Fruit fly (Drosophila melanogaster): Measurements from ENCODE around the gene TrissinR.

Gene TrissinR

DNA sequence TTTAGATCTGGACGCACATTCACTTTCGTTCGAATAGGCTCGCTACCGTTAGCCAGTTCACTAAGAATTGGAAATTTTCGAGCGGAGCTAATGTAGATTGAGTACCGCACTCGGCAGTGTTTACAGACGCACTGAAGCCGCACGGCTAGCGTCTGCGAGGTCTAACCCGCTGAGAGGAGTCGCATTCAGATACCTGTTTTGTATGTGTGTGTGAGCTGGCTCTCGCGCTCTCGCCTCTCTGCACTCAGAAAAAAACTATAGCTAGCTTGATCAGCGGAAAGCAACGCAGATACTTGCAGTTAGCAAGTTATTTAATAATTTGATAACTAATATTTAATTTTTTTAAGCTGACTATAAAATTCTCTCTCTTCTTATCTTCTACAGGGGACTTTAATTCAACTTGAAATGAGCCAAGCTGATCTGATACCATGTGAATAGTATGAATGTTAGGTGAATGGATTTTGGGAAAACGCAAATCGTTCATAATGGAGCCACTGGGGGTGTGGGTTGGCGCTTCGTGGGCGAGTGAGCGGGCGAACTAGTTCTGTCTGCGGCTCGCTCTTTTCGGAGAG, 55.6 kb downstream of the TrissinR start, which contains the start of gene rau (continued):
- no peak for TF ChIP-seq Kr (GFP tag; optimal IDR thresholded peaks at IDR 0.05)
- TF ChIP-seq tna (GFP tag; IDR thresholded peaks at IDR 0.05; ENCODE audit: partially characterized antibody), result no peak
- TF ChIP-seq Bdp1 (GFP tag; optimal IDR thresholded peaks at IDR 0.05), result peak; percentile 43
- TF ChIP-seq dati (GFP tag; IDR thresholded peaks at IDR 0.05), result no peak
- peak; percentile 77 for TF ChIP-seq ci (GFP tag; IDR thresholded peaks at IDR 0.05)
- TF ChIP-seq CG6654 (GFP tag; optimal IDR thresholded peaks at IDR 0.05), result peak; percentile 26
- peak; percentile 34; the same call in 1 of the 2 replicates for TF ChIP-seq CG31224 (GFP tag; IDR thresholded peaks at IDR 0.05)
- 0 out of 3 replicates have a peak, but pooled peaks have one; percentile 27 for TF ChIP-seq CG14860 (GFP tag; IDR thresholded peaks at IDR 0.05; ENCODE audit: partially characterized antibody)
- no peak for TF ChIP-seq corto (GFP tag; optimal IDR thresholded peaks at IDR 0.05)
- TF ChIP-seq gt (GFP tag; IDR thresholded peaks at IDR 0.05), result no peak
- peak; percentile 83 for TF ChIP-seq CG17829 (tag; optimal IDR thresholded peaks at IDR 0.05)
- no peak for TF ChIP-seq Hr39 (optimal IDR thresholded peaks at IDR 0.05)
- TF ChIP-seq CG11696 (GFP tag; IDR thresholded peaks at IDR 0.05), result peak; percentile 44; the same call in 1 of the 2 replicates
- no peak for TF ChIP-seq CG43689 (GFP tag; IDR thresholded peaks at IDR 0.05)
- peak; percentile 21 for TF ChIP-seq CG4707 (GFP tag; optimal IDR thresholded peaks at IDR 0.05)
- peak; percentile 26 for TF ChIP-seq jing (GFP tag; optimal IDR thresholded peaks at IDR 0.05)
- peak; percentile 74 for TF ChIP-seq CG12659 (GFP tag; optimal IDR thresholded peaks at IDR 0.05)
- TF ChIP-seq CG32532 (GFP tag; IDR thresholded peaks at IDR 0.05), result peak; percentile 76
- TF ChIP-seq CG11085 (GFP tag; IDR thresholded peaks at IDR 0.05), result no peak
- peak; percentile 68 for TF ChIP-seq CG15011 (GFP tag; optimal IDR thresholded peaks at IDR 0.05)
- TF ChIP-seq Nf-YC (tag; optimal IDR thresholded peaks at IDR 0.05), result peak; percentile 78
- TF ChIP-seq CG4820 (GFP tag; optimal IDR thresholded peaks at IDR 0.05), result peak; percentile 17
- no peak for TF ChIP-seq bab2 (GFP tag; optimal IDR thresholded peaks at IDR 0.05)
- TF ChIP-seq esg (GFP tag; conservative IDR thresholded peaks at IDR 0.05), result peak; percentile 55
- 0 out of 2 replicates have a peak, but pooled peaks have one; percentile 19 for TF ChIP-seq nerfin-2 (GFP tag; IDR thresholded peaks at IDR 0.05; ENCODE audit: partially characterized antibody)
- peak; percentile 23 for TF ChIP-seq vfl (GFP tag; optimal IDR thresholded peaks at IDR 0.05)
- TF ChIP-seq CG14965 (GFP tag; optimal IDR thresholded peaks at IDR 0.05; ENCODE audit: borderline replicate concordance), result no peak
- TF ChIP-seq Myb (GFP tag; optimal IDR thresholded peaks at IDR 0.05), result no peak
- peak; percentile 76 for TF ChIP-seq CG3281 (GFP tag; optimal IDR thresholded peaks at IDR 0.05)
- TF ChIP-seq Pdp1 (GFP tag; optimal IDR thresholded peaks at IDR 0.05), result peak; percentile 30 to 39
- peak; percentile 70 for TF ChIP-seq CG9215 (GFP tag; IDR thresholded peaks at IDR 0.05)
- TF ChIP-seq Fer2 (tag; optimal IDR thresholded peaks at IDR 0.05), result peak; percentile 68
- TF ChIP-seq Hand (GFP tag; optimal IDR thresholded peaks at IDR 0.05), result peak; percentile 15
- TF ChIP-seq Adf1 (GFP tag; IDR thresholded peaks at IDR 0.05), result peak; percentile 38; the same call in 1 of the 2 replicates
- no peak for TF ChIP-seq fu2 (GFP tag; optimal IDR thresholded peaks at IDR 0.05)
- TF ChIP-seq CG16813 (GFP tag; IDR thresholded peaks at IDR 0.05; ENCODE audit: partially characterized antibody), result peak; percentile 28; the same call in 1 of the 3 replicates
- peak; percentile 79 for TF ChIP-seq Chrac-16 (GFP tag; optimal IDR thresholded peaks at IDR 0.05)
- peak; percentile 48 for TF ChIP-seq CG10147 (GFP tag; optimal IDR thresholded peaks at IDR 0.05)
- TF ChIP-seq jigr1 (GFP tag; IDR thresholded peaks at IDR 0.05), result 0 out of 3 replicates have a peak, but pooled peaks have one; percentile 41
- TF ChIP-seq CG13775 (GFP tag; optimal IDR thresholded peaks at IDR 0.05), result peak; percentile 69
- no peak for TF ChIP-seq pita (GFP tag; optimal IDR thresholded peaks at IDR 0.05)
- TF ChIP-seq yki (optimal IDR thresholded peaks at IDR 0.05), result peak; percentile 58
- peak; percentile 44 for TF ChIP-seq Asciz (GFP tag; optimal IDR thresholded peaks at IDR 0.05)
- TF ChIP-seq CG9437 (GFP tag; optimal IDR thresholded peaks at IDR 0.05), result peak; percentile 59
- TF ChIP-seq Dref (GFP tag; IDR thresholded peaks at IDR 0.05), result no peak
- no peak for TF ChIP-seq psq (GFP tag; optimal IDR thresholded peaks at IDR 0.05)
- TF ChIP-seq Atf3 (GFP tag; optimal IDR thresholded peaks at IDR 0.05), result peak; percentile 59
- 0 out of 3 replicates have a peak, but pooled peaks have one; percentile 39 for TF ChIP-seq gce (GFP tag; IDR thresholded peaks at IDR 0.05)
- peak; percentile 70 for TF ChIP-seq Hr3 (GFP tag; optimal IDR thresholded peaks at IDR 0.05)
- TF ChIP-seq ssp (GFP tag; IDR thresholded peaks at IDR 0.05), result peak; percentile 46
